Worm (Caenorhabditis elegans) whole organism, early embryonic: ENCODE results near the gene sem-5.

Experiments used
- aly-1 ChIP-seq: sonication (generic microtip); optimal IDR thresholded peaks from 2 replicates; lab custom pipeline; 2016; ENCODE audit warnings: missing genetic modification characterization, missing compliant biosample characterization
- ama-1 ChIP-seq: fragments of 150-350 bp; optimal IDR thresholded peaks from 2 replicates; lab custom pipeline; 2014
- ceh-36 ChIP-seq: sonication (generic microtip); optimal IDR thresholded peaks from 2 replicates; lab custom pipeline; 2016; ENCODE audit warnings: missing genetic modification characterization, inconsistent platforms, missing compliant biosample characterization
- hmbx-1 ChIP-seq: sonication (generic microtip); optimal IDR thresholded peaks from 2 replicates; lab custom pipeline; 2016; ENCODE audit warnings: mild to moderate bottlenecking, missing genetic modification characterization, missing compliant biosample characterization
- hmg-4 ChIP-seq: fragments of 200-800 bp; sonication (Bioruptor generic); optimal IDR thresholded peaks from 2 replicates; lab custom pipeline; 2018; ENCODE audit warnings: mild to moderate bottlenecking, missing genetic modification characterization, missing compliant biosample characterization
- hnd-1 ChIP-seq: sonication (generic microtip); optimal IDR thresholded peaks from 2 replicates; lab custom pipeline; 2016; ENCODE audit warnings: missing genetic modification characterization, missing compliant biosample characterization
- scrt-1 ChIP-seq: fragments of 200-800 bp; sonication (Bioruptor generic); IDR thresholded peaks from 2 replicates; pipeline ENCODE4 v1.3.6; 2022; ENCODE audit warnings: missing genetic modification characterization, missing compliant biosample characterization
- sea-1 ChIP-seq: fragments of 200-800 bp; sonication (Bioruptor generic); conservative IDR thresholded peaks from 2 replicates; pipeline ENCODE4 v1.3.6; 2022; ENCODE audit warnings: missing genetic modification characterization, missing compliant biosample characterization
- tbx-11 ChIP-seq: fragments of 200-800 bp; sonication (Bioruptor generic); IDR thresholded peaks from 2 replicates; pipeline ENCODE4 v1.3.6; 2022; ENCODE audit warnings: missing genetic modification characterization, missing compliant biosample characterization
- tbx-37 ChIP-seq: fragments of 200-800 bp; sonication (Bioruptor generic); conservative IDR thresholded peaks from 2 replicates; pipeline ENCODE4 v1.3.6; 2022; ENCODE audit warnings: missing genetic modification reagents, missing genetic modification characterization, missing compliant biosample characterization
- tra-4 ChIP-seq: sonication (generic microtip); optimal IDR thresholded peaks from 2 replicates; lab custom pipeline; 2017; ENCODE audit warnings: missing genetic modification characterization, missing compliant biosample characterization

ce11 chrX:7982047-7982446 lies 20.5 kb upstream of the sem-5 start, which contains the start of gene his-71:
- TF ChIP-seq ama-1 (lab: Kevin White, UChicago) = no peak
- no peak for TF ChIP-seq tbx-37 (GFP tag; lab: Robert Waterston, UW)
- TF ChIP-seq tbx-11 (GFP tag; lab: Robert Waterston, UW) = no peak
- no peak for TF ChIP-seq tra-4 (tag; lab: Kevin White, UChicago)
- no peak for TF ChIP-seq sea-1 (GFP tag; lab: Robert Waterston, UW)
- no peak for TF ChIP-seq hmbx-1 (tag; lab: Kevin White, UChicago)
- TF ChIP-seq hmg-4 (GFP tag; lab: Kevin White, UChicago) = no peak
- no peak for TF ChIP-seq scrt-1
- no peak for TF ChIP-seq ceh-36 (tag; lab: Kevin White, UChicago)
- TF ChIP-seq hnd-1 (tag; lab: Kevin White, UChicago) = no peak
- TF ChIP-seq aly-1 (tag; lab: Kevin White, UChicago) = no peak
